Worm (Caenorhabditis elegans) whole organism, late embryonic: ENCODE data around the gene mig-10.

Source experiments
- elt-2 ChIP-seq: sonication (generic microtip); optimal IDR thresholded peaks from 2 replicates; lab custom pipeline; 2016; ENCODE audit warnings: missing genetic modification reagents, missing genetic modification characterization, missing compliant biosample characterization
- madf-2 ChIP-seq: sonication (generic microtip); optimal IDR thresholded peaks from 2 replicates; lab custom pipeline; 2017; ENCODE audit warnings: missing genetic modification characterization, missing compliant biosample characterization
- nfya-1 ChIP-seq: sonication (generic microtip); optimal IDR thresholded peaks from 2 replicates; lab custom pipeline; 2017; ENCODE audit warnings: missing genetic modification characterization, mild to moderate bottlenecking, missing compliant biosample characterization, antibody characterized with exemption, moderate library complexity
- pha-4 ChIP-seq: fragments of 150-350 bp; optimal IDR thresholded peaks from 2 replicates; lab custom pipeline; 2018; ENCODE audit warnings: missing biosample characterization, missing genetic modification reagents, missing genetic modification characterization

- TF ChIP-seq pha-4 (tag; lab: Kevin White, UChicago) (no peak), elt-2 (tag; lab: Kevin White, UChicago) (no peak), madf-2 (tag; lab: Kevin White, UChicago) (no peak), nfya-1 (tag; lab: Kevin White, UChicago) (no peak)
Measured at ce11 chrIII:8235880-8236279, 43.0 kb upstream of the mig-10 start, which contains the start of gene C02F5.5.
